Worm (Caenorhabditis elegans) whole organism, L2 larva: Measurements from ENCODE around the gene sru-37.

ENCODE experiments used
- dmd-4 ChIP-seq: sonication (generic microtip); optimal IDR thresholded peaks from 2 replicates; lab custom pipeline; 2017; ENCODE audit warnings: missing biosample characterization, missing genetic modification characterization
- sma-3 ChIP-seq: sonication (generic microtip); optimal IDR thresholded peaks from 2 replicates; lab custom pipeline; 2016; ENCODE audit warnings: missing genetic modification reagents, missing genetic modification characterization, missing compliant biosample characterization

DNA sequence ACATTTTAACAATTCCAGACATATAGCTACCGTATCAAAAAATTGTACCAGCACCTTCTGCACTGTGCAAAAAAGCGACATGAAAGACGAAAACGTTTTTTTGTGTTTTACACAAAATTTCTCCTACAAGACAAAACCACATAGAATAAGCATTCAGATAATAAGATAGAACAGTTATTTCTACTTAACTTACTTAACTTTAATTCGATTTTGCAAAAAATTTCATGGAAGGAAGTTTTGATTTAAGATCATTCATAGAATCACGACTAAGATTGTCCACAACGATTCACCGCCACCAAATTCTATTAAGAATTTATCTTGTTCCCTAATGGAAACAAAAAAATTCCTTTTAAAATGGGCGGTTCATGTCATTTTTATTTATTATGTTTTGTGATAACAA is 41.5 kb upstream of the sru-37 start:
- TF ChIP-seq dmd-4 (tag; lab: Kevin White, UChicago) (no peak), sma-3 (GFP tag; lab: Kevin White, UChicago) (no peak)
